Worm (Caenorhabditis elegans) whole organism, young adult: ENCODE results near the gene gei-3.

Experiments
- B0019.2 ChIP-seq: fragments of 200-800 bp; sonication (Bioruptor generic); conservative IDR thresholded peaks from 2 replicates; pipeline ENCODE4 v1.3.6; 2022; ENCODE audit warnings: missing genetic modification reagents, missing genetic modification characterization, missing compliant biosample characterization
- B0261.1 ChIP-seq: sonication (generic microtip); optimal IDR thresholded peaks from 2 replicates; lab custom pipeline; 2016; ENCODE audit warnings: mild to moderate bottlenecking, missing genetic modification characterization, moderate library complexity, missing compliant biosample characterization
- C06A6.2 ChIP-seq: fragments of 200-800 bp; sonication (Bioruptor generic); conservative IDR thresholded peaks from 2 replicates; pipeline ENCODE4 v1.3.6; 2022; ENCODE audit warnings: missing genetic modification characterization, missing compliant biosample characterization
- F10E7.11 ChIP-seq: sonication (generic microtip); optimal IDR thresholded peaks from 2 replicates; lab custom pipeline; 2017; ENCODE audit warnings: mild to moderate bottlenecking, missing genetic modification characterization, moderate library complexity, missing compliant biosample characterization
- F23B12.7 ChIP-seq: sonication (generic microtip); optimal IDR thresholded peaks from 2 replicates; lab custom pipeline; 2017; ENCODE audit warnings: missing genetic modification characterization, mild to moderate bottlenecking, missing compliant biosample characterization, antibody characterized with exemption, moderate library complexity; ENCODE audit not compliant: insufficient read depth
- F39B2.1 ChIP-seq: fragments of 200-800 bp; sonication (Bioruptor generic); IDR thresholded peaks from 2 replicates; pipeline ENCODE4 v1.3.6; 2022; ENCODE audit warnings: missing genetic modification reagents, missing genetic modification characterization, missing compliant biosample characterization
- K11D2.4 ChIP-seq: fragments of 200-800 bp; sonication (Bioruptor generic); IDR thresholded peaks from 2 replicates; pipeline ENCODE4 v1.3.6; 2022; ENCODE audit warnings: missing genetic modification reagents, missing genetic modification characterization, missing compliant biosample characterization
- K12H6.12 ChIP-seq: fragments of 200-800 bp; sonication (Bioruptor generic); optimal IDR thresholded peaks from 2 replicates; lab custom pipeline; 2018; ENCODE audit warnings: mild to moderate bottlenecking, missing genetic modification characterization, missing compliant biosample characterization
- T07F8.4 ChIP-seq: sonication (generic microtip); optimal IDR thresholded peaks from 2 replicates; lab custom pipeline; 2016; ENCODE audit warnings: mild to moderate bottlenecking, missing genetic modification characterization, moderate library complexity, missing compliant biosample characterization
- Y79H2A.3 ChIP-seq: fragments of 200-800 bp; sonication (Bioruptor generic); conservative IDR thresholded peaks from 2 replicates; pipeline ENCODE4 v1.3.6; 2022; ENCODE audit warnings: missing genetic modification reagents, missing genetic modification characterization, missing compliant biosample characterization
- akir-1 ChIP-seq: fragments of 200-800 bp; sonication (Bioruptor generic); optimal IDR thresholded peaks from 2 replicates; lab custom pipeline; 2018; ENCODE audit warnings: mild to moderate bottlenecking, missing genetic modification characterization, moderate library complexity, missing compliant biosample characterization
- atf-7 ChIP-seq: sonication (generic microtip); optimal IDR thresholded peaks from 2 replicates; lab custom pipeline; 2017; ENCODE audit warnings: mild to moderate bottlenecking, missing genetic modification characterization, missing compliant biosample characterization
- athp-1 ChIP-seq: sonication (generic microtip); optimal IDR thresholded peaks from 2 replicates; lab custom pipeline; 2017; ENCODE audit warnings: mild to moderate bottlenecking, missing genetic modification characterization, missing compliant biosample characterization
- attf-6 ChIP-seq: fragments of 200-800 bp; sonication (Bioruptor generic); IDR thresholded peaks from 2 replicates; pipeline ENCODE4 v1.3.6; 2022; ENCODE audit warnings: missing genetic modification reagents, missing genetic modification characterization, missing compliant biosample characterization
- ccch-3 ChIP-seq: fragments of 200-800 bp; sonication (Bioruptor generic); optimal IDR thresholded peaks from 2 replicates; lab custom pipeline; 2018; ENCODE audit warnings: mild to moderate bottlenecking, missing genetic modification characterization, missing compliant biosample characterization
- cebp-1 ChIP-seq, 2 experiments: fragments of 200-800 bp in 1 of 2; sonication (Bioruptor generic) in 1 of 2; sonication (generic microtip) in 1 of 2; IDR thresholded peaks in 1 of 2; optimal IDR thresholded peaks in 1 of 2; 2 replicates each; pipeline versions ENCODE4 v1.3.6 to Lab custom; 2017 to 2022; ENCODE audit warnings: missing compliant biosample characterization in 2 of 2, missing genetic modification characterization in 2 of 2, mild to moderate bottlenecking in 1 of 2, missing genetic modification reagents in 1 of 2, moderate library complexity in 1 of 2
- cebp-2 ChIP-seq: fragments of 200-800 bp; sonication (Bioruptor generic); IDR thresholded peaks from 2 replicates; pipeline ENCODE4 v1.3.6; 2022; ENCODE audit warnings: missing genetic modification characterization, missing compliant biosample characterization
- ceh-58 ChIP-seq: fragments of 200-800 bp; sonication (Bioruptor generic); IDR thresholded peaks from 2 replicates; pipeline ENCODE4 v1.3.6; 2022; ENCODE audit warnings: missing genetic modification characterization, missing compliant biosample characterization
- ceh-91 ChIP-seq: fragments of 200-800 bp; sonication (Bioruptor generic); IDR thresholded peaks from 2 replicates; pipeline ENCODE4 v1.3.6; 2022; ENCODE audit warnings: missing genetic modification reagents, missing genetic modification characterization, missing compliant biosample characterization
- efl-1 ChIP-seq: fragments of 150-350 bp; optimal IDR thresholded peaks from 2 replicates; lab custom pipeline; 2014; ENCODE audit warnings: missing biosample characterization, missing genetic modification reagents, missing genetic modification characterization
- egl-18 ChIP-seq: fragments of 200-800 bp; sonication (Bioruptor generic); IDR thresholded peaks from 2 replicates; pipeline ENCODE4 v1.3.6; 2022; ENCODE audit warnings: missing genetic modification reagents, missing genetic modification characterization, missing compliant biosample characterization
- egrh-3 ChIP-seq: fragments of 200-800 bp; sonication (Bioruptor generic); IDR thresholded peaks from 2 replicates; pipeline ENCODE4 v1.3.6; 2022; ENCODE audit warnings: missing genetic modification reagents, missing genetic modification characterization, missing compliant biosample characterization
- ekl-4 ChIP-seq: fragments of 200-800 bp; sonication (Bioruptor generic); IDR thresholded peaks from 2 replicates; pipeline ENCODE4 v1.3.6; 2022; ENCODE audit warnings: missing genetic modification reagents, missing genetic modification characterization, missing compliant biosample characterization
- him-1 ChIP-seq: sonication (generic microtip); optimal IDR thresholded peaks from 2 replicates; lab custom pipeline; 2016; ENCODE audit warnings: missing genotype, missing genetic modification reagents, missing genetic modification characterization, missing compliant biosample characterization
- hmg-20 ChIP-seq: fragments of 200-800 bp; sonication (Bioruptor generic); IDR thresholded peaks from 2 replicates; pipeline ENCODE4 v1.3.6; 2022; ENCODE audit warnings: missing genetic modification reagents, missing genetic modification characterization, missing compliant biosample characterization
- hsf-1 ChIP-seq: fragments of 200-800 bp; sonication (Bioruptor generic); IDR thresholded peaks from 2 replicates; pipeline ENCODE4 v1.3.6; 2022; ENCODE audit warnings: missing genetic modification reagents, missing genetic modification characterization, missing compliant biosample characterization
- let-607 ChIP-seq, 2 experiments: fragments of 200-800 bp in 1 of 2; sonication (Bioruptor generic) in 1 of 2; sonication (generic microtip) in 1 of 2; optimal IDR thresholded peaks; 2 replicates each; lab custom pipeline; 2016 to 2018; ENCODE audit warnings: mild to moderate bottlenecking in 2 of 2, missing compliant biosample characterization in 2 of 2, missing genetic modification characterization in 2 of 2, moderate library complexity in 2 of 2, missing genotype in 1 of 2
- mcd-1 ChIP-seq: fragments of 200-800 bp; sonication (Bioruptor generic); IDR thresholded peaks from 2 replicates; pipeline ENCODE4 v1.3.6; 2022; ENCODE audit warnings: missing genetic modification reagents, missing genetic modification characterization, missing compliant biosample characterization
- mel-28 ChIP-seq: sonication (generic microtip); optimal IDR thresholded peaks from 2 replicates; lab custom pipeline; 2016; ENCODE audit warnings: borderline replicate concordance, mild to moderate bottlenecking, missing genetic modification characterization, missing compliant biosample characterization
- mxl-1 ChIP-seq: sonication (generic microtip); optimal IDR thresholded peaks from 2 replicates; lab custom pipeline; 2016; ENCODE audit warnings: missing genetic modification characterization, missing compliant biosample characterization
- nhr-80 ChIP-seq: sonication (generic microtip); optimal IDR thresholded peaks from 2 replicates; lab custom pipeline; 2016; ENCODE audit warnings: missing genetic modification characterization, missing compliant biosample characterization
- pbrm-1 ChIP-seq: fragments of 200-800 bp; sonication (Bioruptor generic); IDR thresholded peaks from 2 replicates; pipeline ENCODE4 v1.3.6; 2022; ENCODE audit warnings: missing genetic modification reagents, missing genetic modification characterization, missing compliant biosample characterization
- pha-4 ChIP-seq: fragments of 150-350 bp; sonication (generic microtip); optimal IDR thresholded peaks from 2 replicates; lab custom pipeline; 2014; ENCODE audit warnings: missing biosample characterization, missing genetic modification reagents, missing genetic modification characterization
- rec-8 ChIP-seq, 2 experiments: sonication (generic microtip); optimal IDR thresholded peaks; 2 replicates each; lab custom pipeline; 2016; ENCODE audit warnings: mild to moderate bottlenecking in 2 of 2, missing genetic modification characterization in 2 of 2, missing genetic modification reagents in 2 of 2, missing genotype in 2 of 2, missing biosample characterization in 1 of 2, missing compliant biosample characterization in 1 of 2, moderate library complexity in 1 of 2
- rpc-1 ChIP-seq, 2 experiments: fragments of 150-350 bp in 1 of 2; sonication (generic microtip) in 1 of 2; optimal IDR thresholded peaks; 2 replicates each; lab custom pipeline; 2014 to 2018; ENCODE audit warnings: missing biosample characterization in 1 of 2, missing genetic modification characterization in 1 of 2, missing genetic modification reagents in 1 of 2, missing genotype in 1 of 2
- sdz-38 ChIP-seq: sonication (generic microtip); optimal IDR thresholded peaks from 2 replicates; lab custom pipeline; 2016; ENCODE audit warnings: missing genotype, missing genetic modification characterization, missing compliant biosample characterization
- snpc-1.3 ChIP-seq: sonication (generic microtip); optimal IDR thresholded peaks from 2 replicates; lab custom pipeline; 2017; ENCODE audit warnings: missing genetic modification characterization, mild to moderate bottlenecking, missing compliant biosample characterization, antibody characterized with exemption, moderate library complexity, missing genotype, missing genetic modification reagents; ENCODE audit not compliant: insufficient read depth
- snpc-3.4 ChIP-seq: sonication (generic microtip); optimal IDR thresholded peaks from 2 replicates; lab custom pipeline; 2017; ENCODE audit warnings: missing genetic modification characterization, mild to moderate bottlenecking, missing compliant biosample characterization, antibody characterized with exemption, moderate library complexity, missing genotype, missing genetic modification reagents
- unc-130 ChIP-seq: sonication (generic microtip); optimal IDR thresholded peaks from 2 replicates; lab custom pipeline; 2016; ENCODE audit warnings: missing genetic modification reagents, missing genetic modification characterization, missing compliant biosample characterization
- zfh-2 ChIP-seq: fragments of 200-800 bp; sonication (Bioruptor generic); conservative IDR thresholded peaks from 2 replicates; pipeline ENCODE4 v1.3.6; 2022; ENCODE audit warnings: missing genetic modification reagents, missing genetic modification characterization, missing compliant biosample characterization
- ztf-18 ChIP-seq: sonication (generic microtip); optimal IDR thresholded peaks from 2 replicates; lab custom pipeline; 2016; ENCODE audit warnings: missing genotype, mild to moderate bottlenecking, missing genetic modification characterization, missing compliant biosample characterization
- ztf-22 ChIP-seq: fragments of 200-800 bp; sonication (Bioruptor generic); optimal IDR thresholded peaks from 2 replicates; lab custom pipeline; 2018; ENCODE audit warnings: mild to moderate bottlenecking, missing genetic modification characterization, moderate library complexity, missing compliant biosample characterization
- ztf-25 ChIP-seq: fragments of 200-800 bp; sonication (Bioruptor generic); IDR thresholded peaks from 2 replicates; pipeline ENCODE4 v1.3.6; 2022; ENCODE audit warnings: missing genetic modification reagents, missing genetic modification characterization, missing compliant biosample characterization

gei-3 gene

DNA sequence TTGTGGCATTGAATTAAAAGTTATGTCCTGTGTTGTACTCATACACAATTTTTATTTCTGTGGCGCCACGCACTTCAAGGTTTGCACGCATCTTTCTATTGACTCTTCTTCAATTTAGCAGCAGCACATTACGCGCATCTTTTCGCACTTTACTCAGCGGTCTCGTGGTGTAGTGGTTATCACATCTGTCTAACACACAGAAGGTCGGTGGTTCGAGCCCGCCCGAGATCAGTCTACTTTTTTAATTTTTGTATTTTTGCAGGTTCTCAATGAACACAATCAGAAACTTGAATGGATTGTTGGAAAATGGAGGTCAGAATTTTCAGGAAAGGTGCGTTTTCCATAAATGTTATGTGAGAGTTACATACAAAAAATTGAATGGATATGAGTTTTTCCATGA, 30.1 kb upstream of the gei-3 start (continued):
- TF ChIP-seq hsf-1 (GFP tag; lab: Robert Waterston, UW) = 0 out of 2 replicates have a peak, but pooled peaks have one; percentile 13
- no peak for TF ChIP-seq cebp-1 (GFP tag; IDR thresholded peaks at IDR 0.05; lab: Robert Waterston, UW)
- peak; percentile 48 for TF ChIP-seq cebp-1 (tag; optimal IDR thresholded peaks at IDR 0.05; lab: Kevin White, UChicago)
- TF ChIP-seq ztf-25 (GFP tag; lab: Robert Waterston, UW) = 0 out of 2 replicates have a peak, but pooled peaks have one; percentile 61
- TF ChIP-seq hmg-20 (GFP tag; lab: Robert Waterston, UW) = 0 out of 2 replicates have a peak, but pooled peaks have one; percentile 7
- TF ChIP-seq attf-6 (GFP tag; lab: Robert Waterston, UW) = 0 out of 2 replicates have a peak, but pooled peaks have one; percentile 41
- peak; percentile 21 to 43 for TF ChIP-seq rec-8 (tag; optimal IDR thresholded peaks at IDR 0.05; lab: Kevin White, UChicago)
- 0 out of 2 replicates have a peak, but pooled peaks have one; percentile 10 for TF ChIP-seq B0019.2 (GFP tag; lab: Robert Waterston, UW)
- TF ChIP-seq mxl-1 (tag; lab: Kevin White, UChicago) = no peak
- peak; percentile 74 for TF ChIP-seq him-1 (tag; lab: Kevin White, UChicago)
- peak; percentile 46; the same call in 1 of the 2 replicates for TF ChIP-seq K11D2.4 (GFP tag; lab: Robert Waterston, UW)
- TF ChIP-seq rpc-1 (optimal IDR thresholded peaks at IDR 0.05; lab: Kevin White, UChicago) = peak; percentile 80
- TF ChIP-seq rpc-1 (tag; optimal IDR thresholded peaks at IDR 0.05; lab: Kevin White, UChicago) = peak; percentile 88
- TF ChIP-seq Y79H2A.3 (GFP tag; lab: Robert Waterston, UW) = no peak
- TF ChIP-seq ztf-22 (GFP tag; lab: Kevin White, UChicago) = peak; percentile 25
- 0 out of 2 replicates have a peak, but pooled peaks have one; percentile 21 for TF ChIP-seq egrh-3 (GFP tag; lab: Robert Waterston, UW)
- no peak for TF ChIP-seq snpc-3.4 (tag; lab: Kevin White, UChicago)
- peak; percentile 94 for TF ChIP-seq B0261.1

ce11 chrX:12843011-12843410, 29.6 kb upstream of the gei-3 start, which contains the start of gene C52G5.2:
Gene C52G5.2, plus strand, starts transcription at chrX:12843311.
- TF ChIP-seq rec-8 (tag; optimal IDR thresholded peaks at IDR 0.05; lab: Kevin White, UChicago) (no peak), efl-1 (GFP tag; lab: Kevin White, UChicago) (no peak), zfh-2 (GFP tag; lab: Robert Waterston, UW) (no peak), ekl-4 (no peak), F23B12.7 (tag; lab: Kevin White, UChicago) (no peak), ztf-18 (tag; lab: Kevin White, UChicago) (no peak), athp-1 (tag; lab: Kevin White, UChicago) (no peak), unc-130 (GFP tag; lab: Kevin White, UChicago) (no peak), ceh-58 (GFP tag; lab: Robert Waterston, UW) (no peak), akir-1 (GFP tag; lab: Kevin White, UChicago) (no peak), cebp-2 (no peak), pha-4 (tag; lab: Kevin White, UChicago) (no peak), T07F8.4 (tag; lab: Kevin White, UChicago) (no peak), ccch-3 (GFP tag; lab: Kevin White, UChicago) (no peak), F10E7.11 (no peak)

DNA sequence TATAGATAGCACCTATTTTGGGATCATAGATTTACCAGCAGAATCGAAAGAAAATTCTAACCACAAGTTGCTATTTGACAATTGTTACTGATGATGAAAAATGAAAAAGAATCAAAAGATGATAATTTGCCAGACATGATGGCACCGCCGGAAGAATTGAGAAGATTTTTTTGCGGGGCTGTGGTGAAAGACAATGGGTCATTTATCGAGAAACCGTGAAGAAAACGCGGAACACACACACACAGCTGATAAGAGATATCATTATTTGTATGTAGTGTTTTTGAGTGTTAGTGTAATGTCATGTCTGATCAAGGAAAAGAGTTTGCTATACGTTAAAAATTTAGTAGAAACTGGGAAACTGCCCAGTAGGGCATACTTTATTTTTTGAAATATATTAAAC, 21.4 kb upstream of the gei-3 start:
- TF ChIP-seq ceh-91 (GFP tag; lab: Robert Waterston, UW) (no peak), Y79H2A.3 (GFP tag; lab: Robert Waterston, UW) (no peak), egl-18 (GFP tag; lab: Robert Waterston, UW) (no peak), K12H6.12 (tag; lab: Kevin White, UChicago) (no peak), nhr-80 (tag; lab: Kevin White, UChicago) (no peak), mel-28 (tag; lab: Kevin White, UChicago) (no peak), C06A6.2 (GFP tag; lab: Robert Waterston, UW) (no peak), pbrm-1 (no peak), F39B2.1 (GFP tag; lab: Robert Waterston, UW) (no peak), mcd-1 (GFP tag; lab: Robert Waterston, UW) (no peak), atf-7 (tag; lab: Kevin White, UChicago) (no peak), akir-1 (GFP tag; lab: Kevin White, UChicago) (no peak), let-607 (tag; optimal IDR thresholded peaks at IDR 0.05; lab: Kevin White, UChicago) (no peak), F10E7.11 (no peak), sdz-38 (tag; lab: Kevin White, UChicago) (no peak), athp-1 (tag; lab: Kevin White, UChicago) (no peak), ekl-4 (no peak), snpc-1.3 (tag; lab: Kevin White, UChicago) (no peak), rec-8 (tag; optimal IDR thresholded peaks at IDR 0.05; lab: Kevin White, UChicago) (no peak)
